Fruit fly (Drosophila melanogaster) whole organism, wandering third instar larva: ENCODE results near the gene Mtch.

Source experiments
- N ChIP-seq: fragments of >200 bp; optimal IDR thresholded peaks from 2 replicates; lab custom pipeline; 2018; ENCODE audit warnings: missing biosample characterization, missing external identifiers, missing genetic modification characterization
- ey ChIP-seq: fragments of 200-800 bp; sonication (Bioruptor generic); optimal IDR thresholded peaks from 2 replicates; lab custom pipeline; 2016; ENCODE audit warnings: missing biosample characterization, missing genetic modification characterization
- fru ChIP-seq: fragments of 200-800 bp; sonication (Bioruptor generic); optimal IDR thresholded peaks from 3 replicates; lab custom pipeline; 2016; ENCODE audit warnings: missing biosample characterization, mild to moderate bottlenecking, missing genetic modification characterization
- jim ChIP-seq: fragments of 175-275, 200-325 bp; sonication (Bioruptor generic); optimal IDR thresholded peaks from 2 replicates; lab custom pipeline; 2016; ENCODE audit warnings: missing biosample characterization, mild to moderate bottlenecking, missing genetic modification characterization
- psq ChIP-seq: fragments of 200-800 bp; sonication (Bioruptor generic); optimal IDR thresholded peaks from 3 replicates; lab custom pipeline; 2017; ENCODE audit warnings: missing biosample characterization, mild to moderate bottlenecking, missing genetic modification characterization, moderate library complexity
- rgr ChIP-seq: fragments of 200-800 bp; sonication (Bioruptor generic); optimal IDR thresholded peaks from 3 replicates; lab custom pipeline; 2016; ENCODE audit warnings: missing biosample characterization, mild to moderate bottlenecking, missing genetic modification characterization

DNA sequence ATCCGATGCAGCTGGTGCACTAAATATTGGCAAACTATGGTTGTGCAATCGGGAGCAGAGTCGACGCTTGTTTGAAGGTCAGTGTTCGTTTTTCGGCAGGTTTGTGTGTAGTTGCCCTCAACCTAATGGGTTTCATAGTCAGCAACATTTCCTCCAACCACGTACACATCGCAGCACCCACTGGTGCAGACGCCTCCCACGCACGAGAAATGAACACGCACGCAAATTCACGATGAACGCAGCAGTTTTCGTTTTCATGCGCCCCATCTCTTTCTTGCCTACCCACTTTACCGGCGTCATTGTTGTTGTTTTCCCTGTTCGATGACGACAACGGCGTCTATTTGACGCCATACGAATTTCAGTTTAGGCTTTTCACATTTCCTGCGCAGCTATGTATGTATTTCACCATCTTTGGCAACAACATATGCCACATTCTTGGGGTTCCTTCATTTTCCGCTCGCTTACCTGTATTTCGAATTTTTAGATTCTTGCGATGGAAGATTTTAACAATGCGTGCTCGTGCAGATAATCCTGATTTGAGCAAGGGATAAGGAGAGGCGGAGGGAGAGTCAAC lies 46.7 kb upstream of the Mtch start:
- TF ChIP-seq psq (GFP tag; lab: Kevin White, UChicago) = no peak
- no peak for TF ChIP-seq jim (GFP tag; lab: Kevin White, UChicago)
- no peak for TF ChIP-seq rgr (GFP tag; lab: Kevin White, UChicago)
- no peak for TF ChIP-seq ey (GFP tag; lab: Kevin White, UChicago)
- TF ChIP-seq fru = no peak
- no peak for TF ChIP-seq N (GFP tag; lab: Kevin White, UChicago)
